Worm (Caenorhabditis elegans) whole organism, early embryonic: ENCODE data around the gene flh-3.
"Not testable (repeated sequence)": the region's sequence is repeated elsewhere in the genome, so short reads cannot be mapped to it uniquely, and the experiment has no call there.

Experiments
- B0310.2 ChIP-seq: sonication (generic microtip); optimal IDR thresholded peaks from 2 replicates; lab custom pipeline; 2016; ENCODE audit warnings: mild to moderate bottlenecking, missing genetic modification characterization, missing compliant biosample characterization
- F13C5.2 ChIP-seq: sonication (generic microtip); optimal IDR thresholded peaks from 2 replicates; lab custom pipeline; 2017; ENCODE audit warnings: mild to moderate bottlenecking, missing genetic modification characterization, inconsistent platforms, missing compliant biosample characterization
- aly-1 ChIP-seq: sonication (generic microtip); optimal IDR thresholded peaks from 2 replicates; lab custom pipeline; 2016; ENCODE audit warnings: missing genetic modification characterization, missing compliant biosample characterization
- ama-1 ChIP-seq: fragments of 150-350 bp; optimal IDR thresholded peaks from 2 replicates; lab custom pipeline; 2014
- ceh-13 ChIP-seq: fragments of 200-800 bp; sonication (Bioruptor generic); optimal IDR thresholded peaks from 2 replicates; lab custom pipeline; 2018; ENCODE audit warnings: mild to moderate bottlenecking, missing genetic modification characterization, missing compliant biosample characterization
- ets-7 ChIP-seq: sonication (generic microtip); optimal IDR thresholded peaks from 2 replicates; lab custom pipeline; 2016; ENCODE audit warnings: missing genotype, missing genetic modification characterization, missing compliant biosample characterization
- flt-1 ChIP-seq: fragments of 200-800 bp; sonication (Bioruptor generic); IDR thresholded peaks from 2 replicates; pipeline ENCODE4 v1.3.6; 2022; ENCODE audit warnings: missing genetic modification characterization, missing compliant biosample characterization
- hmbx-1 ChIP-seq: sonication (generic microtip); optimal IDR thresholded peaks from 2 replicates; lab custom pipeline; 2016; ENCODE audit warnings: mild to moderate bottlenecking, missing genetic modification characterization, missing compliant biosample characterization
- hmg-4 ChIP-seq: fragments of 200-800 bp; sonication (Bioruptor generic); optimal IDR thresholded peaks from 2 replicates; lab custom pipeline; 2018; ENCODE audit warnings: mild to moderate bottlenecking, missing genetic modification characterization, missing compliant biosample characterization
- pes-1 ChIP-seq: fragments of 200-800 bp; sonication (Bioruptor generic); IDR thresholded peaks from 2 replicates; pipeline ENCODE4 v1.3.6; 2022; ENCODE audit warnings: missing genetic modification reagents, missing genetic modification characterization, missing compliant biosample characterization
- scrt-1 ChIP-seq: fragments of 200-800 bp; sonication (Bioruptor generic); IDR thresholded peaks from 2 replicates; pipeline ENCODE4 v1.3.6; 2022; ENCODE audit warnings: missing genetic modification characterization, missing compliant biosample characterization

DNA sequence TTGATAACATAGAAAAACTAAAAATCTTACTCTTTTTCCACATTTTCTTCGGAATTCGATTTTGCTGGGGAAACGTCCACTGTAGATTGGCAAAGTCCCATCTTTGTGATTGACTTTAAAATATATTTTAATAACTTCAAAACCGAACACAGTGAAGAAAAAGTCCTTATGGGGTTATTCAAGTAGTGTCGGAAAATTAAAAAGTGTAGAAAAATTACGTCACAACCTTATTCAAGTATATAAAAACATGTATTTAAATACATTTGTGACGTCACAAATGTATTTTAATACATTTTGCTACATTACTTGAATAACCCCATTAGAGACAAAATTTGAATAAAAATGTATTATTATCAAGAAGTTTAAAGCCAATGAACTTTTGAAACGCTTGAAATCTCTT lies 42.9 kb downstream of the flh-3 start, which contains the start of gene F49C12.7:
- TF ChIP-seq ama-1 (lab: Kevin White, UChicago); flt-1 (GFP tag; lab: Robert Waterston, UW); hmg-4; hmbx-1 (tag; lab: Kevin White, UChicago); F13C5.2 (tag; lab: Kevin White, UChicago); ceh-13 (GFP tag; lab: Kevin White, UChicago); B0310.2 (tag; lab: Kevin White, UChicago); pes-1 (GFP tag; lab: Robert Waterston, UW); aly-1; scrt-1 (GFP tag; lab: Robert Waterston, UW); ets-7 (tag; lab: Kevin White, UChicago): not testable (repeated sequence)
